Fruit fly (Drosophila melanogaster): ENCODE measurements around the gene CCT2.

Gene CCT2

DNA sequence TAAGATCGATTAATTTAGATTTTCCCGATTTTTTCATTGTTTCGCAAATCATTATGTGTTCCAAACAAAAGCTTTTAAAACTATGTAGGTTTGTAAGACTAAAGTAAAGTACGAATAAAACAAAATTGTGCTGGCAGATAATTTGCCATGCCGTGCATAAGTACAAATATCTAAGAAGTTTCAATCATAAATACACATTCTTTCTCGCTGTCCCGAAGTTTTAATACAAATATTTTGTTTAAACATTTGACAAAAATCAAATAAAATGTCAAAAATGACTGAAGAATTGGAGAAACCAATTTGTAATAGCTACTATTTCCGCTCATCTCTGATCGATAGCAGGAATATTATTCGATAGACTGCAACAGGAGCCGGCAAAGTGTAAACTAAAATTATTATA lies 6.7 kb upstream of the CCT2 start, which contains the start of gene APC4 (continued):
- TF ChIP-seq CG8290 (GFP tag; optimal IDR thresholded peaks at IDR 0.05) (peak; percentile 17), CG8290 (tag; optimal IDR thresholded peaks at IDR 0.05) (no peak), ab (GFP tag; optimal IDR thresholded peaks at IDR 0.05) (no peak), CG18262 (tag; optimal IDR thresholded peaks at IDR 0.05) (peak; percentile 45), vnd (GFP tag; IDR thresholded peaks at IDR 0.05; ENCODE audit: partially characterized antibody) (no peak), br (optimal IDR thresholded peaks at IDR 0.05) (no peak), CG2678 (tag; optimal IDR thresholded peaks at IDR 0.05) (peak; percentile 54), zfh2 (GFP tag; optimal IDR thresholded peaks at IDR 0.05) (peak; percentile 36), onecut (GFP tag; IDR thresholded peaks at IDR 0.05) (no peak), Ada2b (GFP tag; IDR thresholded peaks at IDR 0.05) (0 out of 2 replicates have a peak, but pooled peaks have one; percentile 7), CG34376 (GFP tag; optimal IDR thresholded peaks at IDR 0.05) (peak; percentile 43), CG10979 (tag; optimal IDR thresholded peaks at IDR 0.05) (peak; percentile 12), CG15269 (tag; optimal IDR thresholded peaks at IDR 0.05) (peak; percentile 34), CG13424 (tag; optimal IDR thresholded peaks at IDR 0.05) (peak; percentile 53), tll (GFP tag; optimal IDR thresholded peaks at IDR 0.05) (no peak), sug (tag; optimal IDR thresholded peaks at IDR 0.05) (peak; percentile 50), CG9932 (GFP tag; IDR thresholded peaks at IDR 0.05) (peak; percentile 51), Fer3 (tag; optimal IDR thresholded peaks at IDR 0.05) (peak; percentile 0), CG11560 (tag; IDR thresholded peaks at IDR 0.05) (peak; percentile 88), CG17361 (GFP tag; IDR thresholded peaks at IDR 0.05) (peak; percentile 68), CG2116 (GFP tag; optimal IDR thresholded peaks at IDR 0.05) (peak; percentile 43), slbo (GFP tag; IDR thresholded peaks at IDR 0.05) (peak; percentile 16; the same call in 1 of the 2 replicates)

DNA sequence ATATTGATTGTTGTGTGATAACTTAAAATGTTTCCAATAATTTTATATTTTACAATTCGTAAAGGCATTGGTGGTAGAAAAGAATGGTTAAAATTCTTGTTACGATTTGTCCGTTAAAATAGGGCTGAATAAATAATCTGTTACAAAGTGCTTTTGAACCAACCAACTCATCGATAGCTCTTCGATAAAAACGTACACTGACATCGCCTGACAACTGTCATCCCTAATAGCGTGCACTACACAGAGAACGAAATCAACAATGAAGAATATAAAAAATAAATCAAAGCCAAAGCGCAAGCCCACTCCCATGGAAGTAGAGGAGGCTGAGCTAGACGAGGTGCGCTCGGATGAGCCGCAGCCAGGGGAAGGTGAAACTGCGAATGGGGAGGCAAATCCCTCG lies 3.6 kb upstream of the CCT2 start, which contains the start of gene CG32708:
CG32708 (plus strand) TSS at position 207 of the 400 bp plus-strand sequence.
- peak; percentile 83 for TF ChIP-seq CG13287 (GFP tag; IDR thresholded peaks at IDR 0.05; ENCODE audit: partially characterized antibody)
- peak; percentile 63; the same call in 2 of the 3 replicates for TF ChIP-seq CG7963 (GFP tag; IDR thresholded peaks at IDR 0.05; ENCODE audit: partially characterized antibody)
- peak; percentile 54 for TF ChIP-seq inv (GFP tag; IDR thresholded peaks at IDR 0.05; ENCODE audit: partially characterized antibody)
- peak; percentile 76 for TF ChIP-seq amos (GFP tag; IDR thresholded peaks at IDR 0.05; ENCODE audit: partially characterized antibody)
- TF ChIP-seq CG2116 (GFP tag; optimal IDR thresholded peaks at IDR 0.05), result peak; percentile 56
- peak; percentile 66 for TF ChIP-seq sna (GFP tag; IDR thresholded peaks at IDR 0.05; ENCODE audit: partially characterized antibody)
- TF ChIP-seq CG2712 (tag; optimal IDR thresholded peaks at IDR 0.05), result peak; percentile 4
- TF ChIP-seq D (optimal IDR thresholded peaks at IDR 0.05), result no peak
- TF ChIP-seq D (GFP tag; optimal IDR thresholded peaks at IDR 0.05), result no peak
- TF ChIP-seq YL-1 (GFP tag; optimal IDR thresholded peaks at IDR 0.05), result no peak
- TF ChIP-seq CG9932 (GFP tag; IDR thresholded peaks at IDR 0.05), result peak; percentile 46; the same call in 1 of the 2 replicates
- no peak for TF ChIP-seq croc (GFP tag; conservative IDR thresholded peaks at IDR 0.05)
- no peak for TF ChIP-seq bigmax (GFP tag; optimal IDR thresholded peaks at IDR 0.05)
- TF ChIP-seq zen2 (GFP tag; IDR thresholded peaks at IDR 0.05; ENCODE audit: partially characterized antibody), result peak; percentile 66; the same call in 2 of the 3 replicates
- TF ChIP-seq CG34224 (GFP tag; IDR thresholded peaks at IDR 0.05; ENCODE audit: partially characterized antibody), result peak; percentile 74
- no peak for TF ChIP-seq Spps (tag; optimal IDR thresholded peaks at IDR 0.05)
- TF ChIP-seq pnt (GFP tag; optimal IDR thresholded peaks at IDR 0.05), result no peak
- TF ChIP-seq trem (tag; optimal IDR thresholded peaks at IDR 0.05), result peak; percentile 20
- TF ChIP-seq ara (GFP tag; IDR thresholded peaks at IDR 0.05), result no peak
- TF ChIP-seq unc-4 (GFP tag; IDR thresholded peaks at IDR 0.05; ENCODE audit: partially characterized antibody), result peak; percentile 79
- peak; percentile 32; the same call in 1 of the 2 replicates for TF ChIP-seq CG2129 (GFP tag; IDR thresholded peaks at IDR 0.05; ENCODE audit: partially characterized antibody)
- peak; percentile 39 for TF ChIP-seq Dp (GFP tag; optimal IDR thresholded peaks at IDR 0.05)
- TF ChIP-seq tna (GFP tag; IDR thresholded peaks at IDR 0.05; ENCODE audit: partially characterized antibody), result 0 out of 2 replicates have a peak, but pooled peaks have one; percentile 48
- peak; percentile 69 for TF ChIP-seq BEAF-32 (GFP tag; optimal IDR thresholded peaks at IDR 0.05)
- TF ChIP-seq CG12391 (tag; optimal IDR thresholded peaks at IDR 0.05), result no peak
- peak; percentile 67; the same call in 2 of the 3 replicates for TF ChIP-seq Opbp (GFP tag; IDR thresholded peaks at IDR 0.05; ENCODE audit: partially characterized antibody)
- TF ChIP-seq CG14441 (GFP tag; IDR thresholded peaks at IDR 0.05), result no peak
- TF ChIP-seq Sry-β (GFP tag; optimal IDR thresholded peaks at IDR 0.05), result no peak
- peak; percentile 2 for TF ChIP-seq CG14710 (tag; optimal IDR thresholded peaks at IDR 0.05)
